Worm (Caenorhabditis elegans): ENCODE results near the gene F46B6.12.

ce11 chrV:9796002-9796401 lies 20.4 kb upstream of the F46B6.12 start:
- no peak for TF ChIP-seq jun-1 (tag; optimal IDR thresholded peaks at IDR 0.05)
- no peak for TF ChIP-seq ama-1 (optimal IDR thresholded peaks at IDR 0.05)
- no peak for TF ChIP-seq elt-3 (tag; optimal IDR thresholded peaks at IDR 0.05)
- no peak for TF ChIP-seq elt-1 (tag; optimal IDR thresholded peaks at IDR 0.05)
- no peak for TF ChIP-seq nhr-11 (tag; optimal IDR thresholded peaks at IDR 0.05)
- no peak for TF ChIP-seq nhr-237 (tag; optimal IDR thresholded peaks at IDR 0.05)
- no peak for TF ChIP-seq ZK546.5 (tag; optimal IDR thresholded peaks at IDR 0.05)
- TF ChIP-seq nhr-28 (tag; optimal IDR thresholded peaks at IDR 0.05), result no peak
- no peak for TF ChIP-seq mdl-1 (tag; optimal IDR thresholded peaks at IDR 0.05)

All from whole organism, L3 larva.